Fruit fly (Drosophila melanogaster): ENCODE measurements around the gene sff.

- no peak for TF ChIP-seq CG8478 (optimal IDR thresholded peaks at IDR 0.05)
- TF ChIP-seq CTCF (optimal IDR thresholded peaks at IDR 0.05), result no peak
Measured at dm6 chr3L:15906262-15906661, 18.4 kb downstream of the sff start.
